Fruit fly (Drosophila melanogaster) whole organism, pupa: ENCODE data around the gene ctp.
A peak's percentile ranks its signal among the peaks of the same experiment; 100 is the strongest.

Experiments
- CG12605 ChIP-seq: fragments of 200-800 bp; sonication (Bioruptor generic); IDR thresholded peaks from 2 replicates; pipeline ENCODE4 v1.3.6; 2022; ENCODE audit warnings: missing biosample characterization, missing genetic modification characterization
- CG32121 ChIP-seq: fragments of 200-800 bp; sonication (Bioruptor generic); IDR thresholded peaks from 2 replicates; pipeline ENCODE4 v1.3.6; 2022; ENCODE audit warnings: missing biosample characterization, missing genetic modification characterization
- CG4496 ChIP-seq: fragments of 200-800 bp; sonication (Bioruptor generic); IDR thresholded peaks from 3 replicates; pipeline ENCODE4 v1.3.6; 2022; ENCODE audit warnings: missing biosample characterization, missing genetic modification characterization
- CG8159 ChIP-seq: fragments of 200-800 bp; sonication (Bioruptor generic); optimal IDR thresholded peaks from 3 replicates; lab custom pipeline; 2018; ENCODE audit warnings: missing biosample characterization, mild to moderate bottlenecking, missing genetic modification characterization, moderate library complexity
- Pif1A ChIP-seq: fragments of 200-800 bp; sonication (Bioruptor generic); optimal IDR thresholded peaks from 3 replicates; lab custom pipeline; 2016; ENCODE audit warnings: missing biosample characterization, missing genetic modification characterization

The ctp gene

dm6 chrX:4707237-4708066 is 19.9 kb downstream of the ctp start, which contains the start of gene Proc-R:
Gene Proc-R (plus strand): TSS chrX:4707916.
- TF ChIP-seq CG32121 (peak; percentile 42; the same call in 1 of the 2 replicates), Pif1A (GFP tag; lab: Kevin White, UChicago) (no peak), CG8159 (tag; lab: Kevin White, UChicago) (no peak), CG4496 (peak; percentile 42; the same call in 1 of the 3 replicates), CG12605 (GFP tag; lab: Robert Waterston, UW) (0 out of 2 replicates have a peak, but pooled peaks have one; percentile 24)
